Worm (Caenorhabditis elegans) whole organism, L1 larva: ENCODE measurements around the gene F56D6.20.

Experiments used
- ama-1 ChIP-seq: fragments of 150-350 bp; optimal IDR thresholded peaks from 2 replicates; lab custom pipeline; 2014
- blmp-1 ChIP-seq: fragments of 150-350 bp; optimal IDR thresholded peaks from 2 replicates; lab custom pipeline; 2014; ENCODE audit warnings: missing biosample characterization, missing genetic modification characterization
- ceh-8 ChIP-seq: fragments of 200-800 bp; sonication (Bioruptor generic); optimal IDR thresholded peaks from 2 replicates; lab custom pipeline; 2018; ENCODE audit warnings: mild to moderate bottlenecking, missing genetic modification characterization, moderate library complexity, missing compliant biosample characterization
- ceh-82 ChIP-seq, 3 experiments: fragments of 150-350 bp in 1 of 3; sonication (generic microtip) in 2 of 3; optimal IDR thresholded peaks; 2 replicates each; lab custom pipeline; 2014 to 2017; ENCODE audit warnings: missing biosample characterization in 3 of 3, missing genetic modification characterization in 3 of 3
- elt-2 ChIP-seq: sonication (generic microtip); optimal IDR thresholded peaks from 2 replicates; lab custom pipeline; 2016; ENCODE audit warnings: missing genetic modification characterization, mild to moderate bottlenecking, inconsistent platforms, missing compliant biosample characterization, missing genetic modification reagents
- fkh-10 ChIP-seq: sonication (generic microtip); optimal IDR thresholded peaks from 2 replicates; lab custom pipeline; 2017; ENCODE audit warnings: missing biosample characterization, missing genetic modification reagents, missing genetic modification characterization
- fos-1 ChIP-seq: fragments of 150-350 bp; optimal IDR thresholded peaks from 2 replicates; lab custom pipeline; 2014; ENCODE audit warnings: missing biosample characterization, missing genetic modification characterization
- jun-1 ChIP-seq: fragments of 150-350 bp; optimal IDR thresholded peaks from 2 replicates; lab custom pipeline; 2014; ENCODE audit warnings: missing biosample characterization, missing genetic modification reagents, missing genetic modification characterization
- lsy-2 ChIP-seq, 2 experiments: fragments of 150-350 bp; optimal IDR thresholded peaks; 2 replicates each; lab custom pipeline; 2014; ENCODE audit warnings: missing biosample characterization in 2 of 2, missing genetic modification characterization in 2 of 2
- nhr-28 ChIP-seq: fragments of 150-350 bp; optimal IDR thresholded peaks from 2 replicates; lab custom pipeline; 2014; ENCODE audit warnings: missing biosample characterization, missing genetic modification characterization
- snpc-4 ChIP-seq: fragments of 150-350 bp; optimal IDR thresholded peaks from 2 replicates; lab custom pipeline; 2014; ENCODE audit warnings: missing biosample characterization, missing genetic modification characterization
- tbx-2 ChIP-seq: sonication (generic microtip); optimal IDR thresholded peaks from 2 replicates; lab custom pipeline; 2016; ENCODE audit warnings: missing genetic modification characterization, missing compliant biosample characterization
- unc-62 ChIP-seq: fragments of 150-350 bp; optimal IDR thresholded peaks from 2 replicates; lab custom pipeline; 2014; ENCODE audit warnings: missing biosample characterization, missing genetic modification reagents, missing genetic modification characterization
- zag-1 ChIP-seq: fragments of 150-350 bp; optimal IDR thresholded peaks from 2 replicates; lab custom pipeline; 2014; ENCODE audit warnings: missing biosample characterization, missing genetic modification characterization

ce11 chrIV:3914462-3914861, 1.8 kb downstream of the F56D6.20 start, which contains the start of gene F56D6.19:
- no peak for TF ChIP-seq fos-1 (tag; lab: Kevin White, UChicago)
- no peak for TF ChIP-seq unc-62
- TF ChIP-seq ceh-8 = no peak
- TF ChIP-seq tbx-2 (tag; lab: Kevin White, UChicago) = no peak
- TF ChIP-seq elt-2 = no peak
- no peak for TF ChIP-seq snpc-4 (tag; lab: Kevin White, UChicago)
- TF ChIP-seq zag-1 (tag; lab: Kevin White, UChicago) = no peak
- no peak for TF ChIP-seq lsy-2 (tag; optimal IDR thresholded peaks at IDR 0.05; lab: Kevin White, UChicago)
- TF ChIP-seq fkh-10 (GFP tag; lab: Kevin White, UChicago) = no peak
- no peak for TF ChIP-seq ceh-82 (tag; optimal IDR thresholded peaks at IDR 0.05; lab: Kevin White, UChicago)
- no peak for TF ChIP-seq nhr-28 (tag; lab: Kevin White, UChicago)
- TF ChIP-seq ama-1 (lab: Kevin White, UChicago) = no peak
- no peak for TF ChIP-seq blmp-1 (tag; lab: Kevin White, UChicago)
- TF ChIP-seq jun-1 (tag; lab: Kevin White, UChicago) = no peak
